Fruit fly (Drosophila melanogaster) whole organism, prepupa: ENCODE data around the gene GABA-B-R2.

Experiments
- Blimp-1 ChIP-seq: fragments of 200-800 bp; sonication (Bioruptor generic); optimal IDR thresholded peaks from 3 replicates; lab custom pipeline; 2017; ENCODE audit warnings: missing biosample characterization, missing genetic modification characterization, mild to moderate bottlenecking, moderate library complexity, missing genetic modification reagents
- CG10669 ChIP-seq: fragments of 200-800 bp; sonication (Bioruptor generic); optimal IDR thresholded peaks from 3 replicates; lab custom pipeline; 2018; ENCODE audit warnings: missing biosample characterization, mild to moderate bottlenecking, missing genetic modification characterization, moderate library complexity
- CG11902 ChIP-seq: fragments of 200-800 bp; sonication (Bioruptor generic); optimal IDR thresholded peaks from 3 replicates; lab custom pipeline; 2016; ENCODE audit warnings: missing biosample characterization, missing genetic modification characterization
- CG15336 ChIP-seq: fragments of 200-800 bp; sonication (Bioruptor generic); IDR thresholded peaks from 2 replicates; pipeline ENCODE4 v1.3.6; 2022; ENCODE audit warnings: missing biosample characterization, missing genetic modification characterization
- CG1621 ChIP-seq: fragments of 200-800 bp; sonication (Bioruptor generic); optimal IDR thresholded peaks from 3 replicates; lab custom pipeline; 2018; ENCODE audit warnings: missing biosample characterization, mild to moderate bottlenecking, missing genetic modification characterization
- CG3032 ChIP-seq: fragments of 200-800 bp; optimal IDR thresholded peaks from 2 replicates; lab custom pipeline; 2019; ENCODE audit warnings: missing biosample characterization, mild to moderate bottlenecking, missing genetic modification characterization, moderate library complexity
- CG31627 ChIP-seq: fragments of 200-800 bp; sonication (Bioruptor generic); optimal IDR thresholded peaks from 3 replicates; lab custom pipeline; 2016; ENCODE audit warnings: missing biosample characterization, missing genetic modification characterization
- CG32006 ChIP-seq: fragments of 200-800 bp; sonication (Bioruptor generic); optimal IDR thresholded peaks from 3 replicates; lab custom pipeline; 2017; ENCODE audit warnings: missing biosample characterization, mild to moderate bottlenecking, missing genetic modification characterization
- CG34406 ChIP-seq: fragments of 200-800 bp; sonication (Bioruptor generic); optimal IDR thresholded peaks from 3 replicates; lab custom pipeline; 2016; ENCODE audit warnings: missing biosample characterization, missing genetic modification characterization
- CG4318 ChIP-seq: fragments of 200-800 bp; sonication (Bioruptor generic); optimal IDR thresholded peaks from 3 replicates; lab custom pipeline; 2017; ENCODE audit warnings: missing biosample characterization, mild to moderate bottlenecking, missing genetic modification characterization
- CG6163 ChIP-seq: fragments of 200-800 bp; sonication (Bioruptor generic); IDR thresholded peaks from 3 replicates; pipeline ENCODE4 v1.3.6; 2022; ENCODE audit warnings: missing biosample characterization, missing genetic modification characterization
- CG6792 ChIP-seq: fragments of 200-800 bp; sonication (Bioruptor generic); optimal IDR thresholded peaks from 3 replicates; lab custom pipeline; 2016; ENCODE audit warnings: missing biosample characterization, missing genetic modification characterization
- CG6808 ChIP-seq: fragments of 200-800 bp; sonication (Bioruptor generic); optimal IDR thresholded peaks from 3 replicates; lab custom pipeline; 2017; ENCODE audit warnings: missing biosample characterization, missing genetic modification characterization, mild to moderate bottlenecking, moderate library complexity, missing genetic modification reagents
- CG6854 ChIP-seq: fragments of 200-800 bp; sonication (Bioruptor generic); optimal IDR thresholded peaks from 2 replicates; lab custom pipeline; 2017; ENCODE audit warnings: missing biosample characterization, mild to moderate bottlenecking, missing genetic modification characterization
- CG7368 ChIP-seq: fragments of 200-800 bp; sonication (Bioruptor generic); optimal IDR thresholded peaks from 3 replicates; lab custom pipeline; 2016; ENCODE audit warnings: missing biosample characterization, missing genetic modification characterization
- CG8119 ChIP-seq: fragments of 200-800 bp; sonication (Bioruptor generic); IDR thresholded peaks from 3 replicates; pipeline ENCODE4 v1.3.6; 2022; ENCODE audit warnings: missing biosample characterization, missing genetic modification characterization
- CG8632 ChIP-seq: fragments of 200-800 bp; sonication (Bioruptor generic); optimal IDR thresholded peaks from 3 replicates; lab custom pipeline; 2016; ENCODE audit warnings: missing biosample characterization, missing genetic modification characterization
- CG9139 ChIP-seq: fragments of 200-800 bp; sonication (Bioruptor generic); optimal IDR thresholded peaks from 3 replicates; lab custom pipeline; 2017; ENCODE audit warnings: missing biosample characterization, mild to moderate bottlenecking, missing genetic modification characterization
- Eip78C ChIP-seq: fragments of 200-800 bp; sonication (Bioruptor generic); peaks from one replicate; lab custom pipeline; 2016; ENCODE audit warnings: missing biosample characterization, missing genetic modification characterization
- Eip93F ChIP-seq: fragments of 200-800 bp; sonication (Bioruptor generic); optimal IDR thresholded peaks from 2 replicates; lab custom pipeline; 2016; ENCODE audit warnings: missing biosample characterization, mild to moderate bottlenecking, missing genetic modification characterization
- Ets21C ChIP-seq: fragments of 200-800 bp; sonication (Bioruptor generic); optimal IDR thresholded peaks from 3 replicates; lab custom pipeline; 2016; ENCODE audit warnings: missing biosample characterization, missing genetic modification characterization
- Ets96B ChIP-seq: fragments of 200-800 bp; optimal IDR thresholded peaks from 2 replicates; lab custom pipeline; 2019; ENCODE audit warnings: missing biosample characterization, mild to moderate bottlenecking, missing genetic modification characterization, moderate library complexity
- Gug ChIP-seq: fragments of 200-800 bp; sonication (Bioruptor generic); IDR thresholded peaks from 2 replicates; pipeline ENCODE4 v1.3.6; 2022; ENCODE audit warnings: missing biosample characterization, missing genetic modification characterization
- Hr38 ChIP-seq: sonication (Bioruptor generic); optimal IDR thresholded peaks from 2 replicates; lab custom pipeline; 2016; ENCODE audit warnings: missing biosample characterization, missing genetic modification characterization
- Hr4 ChIP-seq: fragments of 200-800 bp; sonication (Bioruptor generic); optimal IDR thresholded peaks from 3 replicates; lab custom pipeline; 2016; ENCODE audit warnings: missing biosample characterization, missing genetic modification characterization
- Met ChIP-seq: fragments of 200-800 bp; sonication (Bioruptor generic); optimal IDR thresholded peaks from 3 replicates; lab custom pipeline; 2016; ENCODE audit warnings: missing biosample characterization, missing genetic modification characterization
- OdsH ChIP-seq: fragments of 200-800 bp; sonication (Bioruptor generic); optimal IDR thresholded peaks from 3 replicates; lab custom pipeline; 2016; ENCODE audit warnings: missing biosample characterization, missing genetic modification characterization
- Smox ChIP-seq: fragments of 200-800 bp; sonication (Bioruptor generic); optimal IDR thresholded peaks from 3 replicates; lab custom pipeline; 2016; ENCODE audit warnings: missing biosample characterization, missing genetic modification characterization
- Sox14 ChIP-seq: fragments of 200-800 bp; sonication (Bioruptor generic); optimal IDR thresholded peaks from 3 replicates; lab custom pipeline; 2016; ENCODE audit warnings: missing biosample characterization, missing genetic modification characterization
- achi ChIP-seq: fragments of 200-800 bp; sonication (Bioruptor generic); optimal IDR thresholded peaks from 3 replicates; lab custom pipeline; 2016; ENCODE audit warnings: missing biosample characterization, missing genetic modification characterization
- cyc ChIP-seq: fragments of 200-800 bp; sonication (Bioruptor generic); optimal IDR thresholded peaks from 3 replicates; lab custom pipeline; 2016; ENCODE audit warnings: missing biosample characterization, missing genetic modification characterization
- dac ChIP-seq: fragments of 200-800 bp; sonication (Bioruptor generic); optimal IDR thresholded peaks from 2 replicates; lab custom pipeline; 2017; ENCODE audit warnings: missing biosample characterization, mild to moderate bottlenecking, missing genetic modification characterization
- dsx ChIP-seq: fragments of 200-800 bp; optimal IDR thresholded peaks from 3 replicates; lab custom pipeline; 2019; ENCODE audit warnings: missing biosample characterization, mild to moderate bottlenecking, missing genetic modification characterization, moderate library complexity; ENCODE audit not compliant: poor library complexity, severe bottlenecking
- eg ChIP-seq: fragments of 200-800 bp; sonication (Bioruptor generic); IDR thresholded peaks from 3 replicates; pipeline ENCODE4 v1.3.6; 2022; ENCODE audit warnings: missing biosample characterization, missing genetic modification characterization
- lz ChIP-seq: fragments of 200-800 bp; sonication (Bioruptor generic); optimal IDR thresholded peaks from 3 replicates; lab custom pipeline; 2016; ENCODE audit warnings: missing biosample characterization, missing genetic modification characterization
- net ChIP-seq: fragments of 200-800 bp; sonication (Bioruptor generic); optimal IDR thresholded peaks from 3 replicates; lab custom pipeline; 2016; ENCODE audit warnings: missing biosample characterization, missing genetic modification characterization
- pdm3 ChIP-seq: fragments of 200-800 bp; sonication (Bioruptor generic); optimal IDR thresholded peaks from 3 replicates; lab custom pipeline; 2016; ENCODE audit warnings: missing biosample characterization, missing genetic modification characterization
- salr ChIP-seq, 2 experiments: fragments of 200-800 bp; sonication (Bioruptor generic); optimal IDR thresholded peaks; 3 replicates each; lab custom pipeline; 2016 to 2018; ENCODE audit warnings: missing biosample characterization in 2 of 2, missing genetic modification characterization in 2 of 2, mild to moderate bottlenecking in 1 of 2
- spab ChIP-seq: fragments of 200-800 bp; sonication (Bioruptor generic); optimal IDR thresholded peaks from 2 replicates; lab custom pipeline; 2017; ENCODE audit warnings: missing biosample characterization, mild to moderate bottlenecking, missing genetic modification characterization, missing genetic modification reagents
- ss ChIP-seq, 2 experiments: fragments of 200-800 bp; sonication (Bioruptor generic); optimal IDR thresholded peaks; 2 replicates in 1 of 2; 3 replicates in 1 of 2; lab custom pipeline; 2017 to 2018; ENCODE audit warnings: mild to moderate bottlenecking in 2 of 2, missing biosample characterization in 2 of 2, missing genetic modification characterization in 2 of 2, moderate library complexity in 1 of 2
- svp ChIP-seq: fragments of 200-800 bp; sonication (Bioruptor generic); peaks from one replicate; lab custom pipeline; 2016; ENCODE audit warnings: missing biosample characterization, missing genetic modification characterization
- topi ChIP-seq: fragments of 200-800 bp; sonication (Bioruptor generic); optimal IDR thresholded peaks from 3 replicates; lab custom pipeline; 2016; ENCODE audit warnings: missing biosample characterization, missing genetic modification characterization
- vri ChIP-seq: fragments of 200-800 bp; sonication (Bioruptor generic); optimal IDR thresholded peaks from 3 replicates; lab custom pipeline; 2016; ENCODE audit warnings: missing biosample characterization, mild to moderate bottlenecking, missing genetic modification characterization

Gene GABA-B-R2

dm6 chr3R:21732901-21733300, 42.7 kb downstream of the GABA-B-R2 start (continued):
- peak; percentile 54 for TF ChIP-seq CG6792 (GFP tag; lab: Kevin White, UChicago)
- peak; percentile 57 for TF ChIP-seq Smox
- peak; percentile 40 for TF ChIP-seq dsx (GFP tag; lab: Kevin White, UChicago)
- TF ChIP-seq Ets96B (tag; lab: Kevin White, UChicago): peak; percentile 40
- TF ChIP-seq CG34406: peak; percentile 60
- peak; percentile 92 for TF ChIP-seq CG32006
- TF ChIP-seq Hr38 (GFP tag; lab: Kevin White, UChicago): peak; percentile 63
- no peak for TF ChIP-seq CG1621
- no peak for TF ChIP-seq ss (GFP tag; optimal IDR thresholded peaks at IDR 0.05; lab: Kevin White, UChicago)

dm6 chr3R:21731682-21732081, 44.0 kb downstream of the GABA-B-R2 start:
- TF ChIP-seq Blimp-1: no peak
- TF ChIP-seq CG32006: peak; percentile 73
- peak; percentile 23 for TF ChIP-seq pdm3 (GFP tag; lab: Kevin White, UChicago)
- no peak for TF ChIP-seq svp
- TF ChIP-seq Eip78C (GFP tag; lab: Kevin White, UChicago): peak; percentile 59
- TF ChIP-seq CG8119: peak; percentile 74
- peak; percentile 41 for TF ChIP-seq CG4318 (GFP tag; lab: Kevin White, UChicago)
- peak; percentile 10 for TF ChIP-seq achi (GFP tag; lab: Kevin White, UChicago)
- TF ChIP-seq eg: peak; percentile 57; the same call in 2 of the 3 replicates
- TF ChIP-seq CG15336 (GFP tag; lab: Robert Waterston, UW): peak; percentile 72
- TF ChIP-seq Gug (GFP tag; lab: Robert Waterston, UW): peak; percentile 39; the same call in 1 of the 2 replicates
- 0 out of 3 replicates have a peak, but pooled peaks have one; percentile 42 for TF ChIP-seq CG6163 (GFP tag; lab: Robert Waterston, UW)
- no peak for TF ChIP-seq CG8632 (GFP tag; lab: Kevin White, UChicago)
- TF ChIP-seq dsx (GFP tag; lab: Kevin White, UChicago): peak; percentile 8
- TF ChIP-seq Hr4 (GFP tag; lab: Kevin White, UChicago): peak; percentile 71
- TF ChIP-seq, all 60 proteins: peak for 12

dm6 chr3R:21730955-21731354, 44.7 kb downstream of the GABA-B-R2 start:
- no peak for TF ChIP-seq Eip93F

dm6 chr3R:21726593-21726992, 49.0 kb downstream of the GABA-B-R2 start:
- TF ChIP-seq CG9139 (GFP tag; lab: Kevin White, UChicago): no peak
- TF ChIP-seq CG8119: no peak
- no peak for TF ChIP-seq CG10669 (GFP tag; lab: Kevin White, UChicago)
- no peak for TF ChIP-seq vri (GFP tag; lab: Kevin White, UChicago)
- TF ChIP-seq cyc: no peak
- TF ChIP-seq CG6163 (GFP tag; lab: Robert Waterston, UW): no peak
- no peak for TF ChIP-seq Sox14
- TF ChIP-seq CG6854 (GFP tag; lab: Kevin White, UChicago): no peak
- TF ChIP-seq CG31627 (GFP tag; lab: Kevin White, UChicago): no peak
- no peak for TF ChIP-seq Ets21C
- no peak for TF ChIP-seq CG11902
- TF ChIP-seq CG7368 (GFP tag; lab: Kevin White, UChicago): no peak
- no peak for TF ChIP-seq CG34406
- TF ChIP-seq svp: no peak
- no peak for TF ChIP-seq dac

- TF ChIP-seq CG7368 (GFP tag; lab: Kevin White, UChicago) (no peak), dsx (GFP tag; lab: Kevin White, UChicago) (no peak), Smox (no peak), eg (no peak), topi (no peak), CG6808 (GFP tag; lab: Kevin White, UChicago) (no peak), CG3032 (peak; percentile 24), dac (peak; percentile 5), net (GFP tag; lab: Kevin White, UChicago) (no peak), Blimp-1 (no peak), lz (GFP tag; lab: Kevin White, UChicago) (no peak), CG6163 (GFP tag; lab: Robert Waterston, UW) (no peak), CG11902 (no peak), CG15336 (GFP tag; lab: Robert Waterston, UW) (no peak), Ets96B (tag; lab: Kevin White, UChicago) (no peak), svp (no peak), CG4318 (GFP tag; lab: Kevin White, UChicago) (peak; percentile 7), salr (GFP tag; optimal IDR thresholded peaks at IDR 0.05; lab: Kevin White, UChicago) (peak in 1 of 2 experiments; percentile 1), Gug (GFP tag; lab: Robert Waterston, UW) (no peak), CG8632 (GFP tag; lab: Kevin White, UChicago) (no peak), spab (GFP tag; lab: Kevin White, UChicago) (peak; percentile 21), OdsH (GFP tag; lab: Kevin White, UChicago) (no peak), Met (GFP tag; lab: Kevin White, UChicago) (no peak)
Measured at dm6 chr3R:21722457-21722856, 53.2 kb downstream of the GABA-B-R2 start.
